Worm (Caenorhabditis elegans): ENCODE data around the gene ifbp-1.

DNA sequence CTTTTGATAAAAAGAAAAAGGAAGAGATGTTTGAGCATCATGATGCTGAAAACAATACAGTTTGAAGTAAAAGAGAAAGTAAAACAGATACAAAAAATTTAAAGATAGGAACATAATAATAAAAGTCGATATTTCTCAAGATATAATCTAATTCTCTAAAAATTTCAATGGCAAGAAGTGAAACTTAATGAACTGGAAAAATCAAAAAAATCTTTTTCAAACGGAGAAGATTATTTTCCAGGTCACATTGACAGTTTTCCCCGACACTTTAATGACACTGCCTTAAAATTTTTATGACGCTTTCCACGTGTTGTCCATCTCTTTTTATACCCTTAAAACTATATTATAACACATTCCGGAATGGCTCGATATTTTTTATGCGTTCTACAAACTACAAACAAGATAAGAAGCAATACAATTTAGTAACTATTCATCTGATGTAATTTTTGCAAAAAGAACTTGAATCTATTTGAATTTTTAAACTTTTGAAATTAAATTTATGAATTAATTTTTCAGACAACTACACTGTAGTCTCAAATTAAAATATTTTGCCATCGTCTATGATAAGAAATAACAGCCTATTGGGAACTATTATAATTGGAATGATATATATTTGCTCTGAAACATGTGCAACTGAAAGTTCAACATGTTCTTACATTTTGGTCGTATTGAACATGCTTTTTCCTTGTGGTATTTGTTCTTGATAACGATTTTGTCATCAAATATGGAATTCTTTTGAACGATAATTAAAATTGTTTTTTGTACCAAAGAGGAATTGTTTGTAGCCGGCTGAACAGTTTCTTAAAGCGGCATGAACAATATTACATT is 54.9 kb downstream of the ifbp-1 start, which contains the start of gene C50B6.7:
- TF ChIP-seq nhr-237 (tag; optimal IDR thresholded peaks at IDR 0.05) = no peak
- no peak for TF ChIP-seq zag-1 (tag; optimal IDR thresholded peaks at IDR 0.05)
- TF ChIP-seq hlh-4 (tag; optimal IDR thresholded peaks at IDR 0.05) = no peak
- TF ChIP-seq lir-3 (tag; optimal IDR thresholded peaks at IDR 0.05; ENCODE audit: poor library complexity) = no peak
- TF ChIP-seq aha-1 (tag; optimal IDR thresholded peaks at IDR 0.05) = no peak
- TF ChIP-seq nhr-90 (tag; optimal IDR thresholded peaks at IDR 0.05; ENCODE audit: poor library complexity) = no peak
- no peak for TF ChIP-seq ama-1 (optimal IDR thresholded peaks at IDR 0.05)
- TF ChIP-seq snu-23 (GFP tag; optimal IDR thresholded peaks at IDR 0.05) = no peak
- no peak for TF ChIP-seq lsy-2 (tag; optimal IDR thresholded peaks at IDR 0.05)
- no peak for TF ChIP-seq Y116A8C.19 (tag; optimal IDR thresholded peaks at IDR 0.05; ENCODE audit: borderline replicate concordance)
- no peak for TF ChIP-seq sptf-1 (tag; optimal IDR thresholded peaks at IDR 0.05)
- no peak for TF ChIP-seq fkh-10 (GFP tag; optimal IDR thresholded peaks at IDR 0.05)
